Worm (Caenorhabditis elegans) whole organism, young adult: Measurements from ENCODE around the gene taf-11.3.

ENCODE experiments used
- B0035.1 ChIP-seq: sonication (generic microtip); optimal IDR thresholded peaks from 2 replicates; lab custom pipeline; 2016; ENCODE audit warnings: missing genetic modification characterization, mild to moderate bottlenecking, missing compliant biosample characterization, missing genotype, missing genetic modification reagents
- B0336.3 ChIP-seq: fragments of 200-800 bp; sonication (Bioruptor generic); IDR thresholded peaks from 2 replicates; pipeline ENCODE4 v1.3.6; 2022; ENCODE audit warnings: missing genetic modification characterization, missing compliant biosample characterization
- F49E8.2 ChIP-seq: sonication (generic microtip); optimal IDR thresholded peaks from 3 replicates; lab custom pipeline; 2017; ENCODE audit warnings: missing genetic modification characterization, mild to moderate bottlenecking, missing compliant biosample characterization, antibody characterized with exemption, moderate library complexity; ENCODE audit not compliant: insufficient read depth
- F57A8.1 ChIP-seq: fragments of 200-800 bp; sonication (Bioruptor generic); optimal IDR thresholded peaks from 2 replicates; lab custom pipeline; 2018; ENCODE audit warnings: mild to moderate bottlenecking, missing genetic modification characterization, moderate library complexity, missing compliant biosample characterization
- Y95B8A.8 ChIP-seq: fragments of 200-800 bp; sonication (Bioruptor generic); IDR thresholded peaks from 2 replicates; pipeline ENCODE4 v1.3.6; 2022; ENCODE audit warnings: missing genetic modification reagents, missing genetic modification characterization, missing compliant biosample characterization
- ZK185.1 ChIP-seq: sonication (generic microtip); optimal IDR thresholded peaks from 2 replicates; lab custom pipeline; 2016; ENCODE audit warnings: mild to moderate bottlenecking, missing genetic modification characterization, missing compliant biosample characterization; ENCODE audit not compliant: poor library complexity, severe bottlenecking
- ama-1 ChIP-seq, 3 experiments: fragments of 150-350 bp in 1 of 3; sonication (generic microtip) in 2 of 3; optimal IDR thresholded peaks; 2 replicates each; lab custom pipeline; 2014 to 2018; ENCODE audit warnings: missing biosample characterization in 2 of 3, missing genetic modification characterization in 2 of 3, missing genetic modification reagents in 2 of 3
- aptf-2 ChIP-seq: fragments of 200-800 bp; sonication (Bioruptor generic); conservative IDR thresholded peaks from 2 replicates; pipeline ENCODE4 v1.3.6; 2022; ENCODE audit warnings: missing genetic modification reagents, missing genetic modification characterization, missing compliant biosample characterization
- aptf-3 ChIP-seq: fragments of 200-800 bp; sonication (Bioruptor generic); IDR thresholded peaks from 2 replicates; pipeline ENCODE4 v1.3.6; 2022; ENCODE audit warnings: missing genetic modification characterization, missing compliant biosample characterization
- athp-1 ChIP-seq: sonication (generic microtip); optimal IDR thresholded peaks from 2 replicates; lab custom pipeline; 2017; ENCODE audit warnings: mild to moderate bottlenecking, missing genetic modification characterization, missing compliant biosample characterization
- attf-5 ChIP-seq: fragments of 200-800 bp; sonication (Bioruptor generic); optimal IDR thresholded peaks from 2 replicates; lab custom pipeline; 2018; ENCODE audit warnings: mild to moderate bottlenecking, missing genetic modification characterization, missing compliant biosample characterization
- attf-6 ChIP-seq: fragments of 200-800 bp; sonication (Bioruptor generic); IDR thresholded peaks from 2 replicates; pipeline ENCODE4 v1.3.6; 2022; ENCODE audit warnings: missing genetic modification reagents, missing genetic modification characterization, missing compliant biosample characterization
- bed-2 ChIP-seq: fragments of 200-800 bp; sonication (Bioruptor generic); IDR thresholded peaks from 2 replicates; pipeline ENCODE4 v1.3.6; 2022; ENCODE audit warnings: missing genetic modification reagents, missing genetic modification characterization, missing compliant biosample characterization
- cebp-1 ChIP-seq, 2 experiments: fragments of 200-800 bp in 1 of 2; sonication (Bioruptor generic) in 1 of 2; sonication (generic microtip) in 1 of 2; IDR thresholded peaks in 1 of 2; optimal IDR thresholded peaks in 1 of 2; 2 replicates each; pipeline versions ENCODE4 v1.3.6 to Lab custom; 2017 to 2022; ENCODE audit warnings: missing compliant biosample characterization in 2 of 2, missing genetic modification characterization in 2 of 2, mild to moderate bottlenecking in 1 of 2, missing genetic modification reagents in 1 of 2, moderate library complexity in 1 of 2
- cebp-2 ChIP-seq: fragments of 200-800 bp; sonication (Bioruptor generic); IDR thresholded peaks from 2 replicates; pipeline ENCODE4 v1.3.6; 2022; ENCODE audit warnings: missing genetic modification characterization, missing compliant biosample characterization
- ceh-100 ChIP-seq: fragments of 200-800 bp; sonication (Bioruptor generic); IDR thresholded peaks from 2 replicates; pipeline ENCODE4 v1.3.6; 2022; ENCODE audit warnings: missing genetic modification reagents, missing genetic modification characterization, missing compliant biosample characterization
- ceh-79 ChIP-seq: sonication (generic microtip); optimal IDR thresholded peaks from 2 replicates; lab custom pipeline; 2017; ENCODE audit warnings: mild to moderate bottlenecking, missing genetic modification characterization, missing compliant biosample characterization
- chd-7 ChIP-seq: sonication (generic microtip); optimal IDR thresholded peaks from 2 replicates; lab custom pipeline; 2016; ENCODE audit warnings: mild to moderate bottlenecking, missing genetic modification characterization, moderate library complexity, missing compliant biosample characterization
- egl-44 ChIP-seq: fragments of 200-800 bp; sonication (Bioruptor generic); IDR thresholded peaks from 2 replicates; pipeline ENCODE4 v1.3.6; 2022; ENCODE audit warnings: missing genetic modification reagents, missing genetic modification characterization, missing compliant biosample characterization
- gei-17 ChIP-seq: fragments of 200-800 bp; sonication (Bioruptor generic); optimal IDR thresholded peaks from 2 replicates; lab custom pipeline; 2018; ENCODE audit warnings: mild to moderate bottlenecking, missing genetic modification characterization, missing compliant biosample characterization
- hlh-26 ChIP-seq: fragments of 200-800 bp; sonication (Bioruptor generic); conservative IDR thresholded peaks from 2 replicates; pipeline ENCODE4 v1.3.6; 2022; ENCODE audit warnings: missing genetic modification reagents, missing genetic modification characterization, missing compliant biosample characterization
- hsf-1 ChIP-seq: fragments of 200-800 bp; sonication (Bioruptor generic); IDR thresholded peaks from 2 replicates; pipeline ENCODE4 v1.3.6; 2022; ENCODE audit warnings: missing genetic modification reagents, missing genetic modification characterization, missing compliant biosample characterization
- lin-26 ChIP-seq: fragments of 200-800 bp; sonication (Bioruptor generic); IDR thresholded peaks from 2 replicates; pipeline ENCODE4 v1.3.6; 2022; ENCODE audit warnings: missing genetic modification reagents, missing genetic modification characterization, missing compliant biosample characterization
- lin-40 ChIP-seq: sonication (generic microtip); optimal IDR thresholded peaks from 2 replicates; lab custom pipeline; 2016; ENCODE audit warnings: missing genetic modification characterization, mild to moderate bottlenecking, missing compliant biosample characterization, missing genotype, missing genetic modification reagents
- madf-10 ChIP-seq: sonication (generic microtip); optimal IDR thresholded peaks from 2 replicates; lab custom pipeline; 2016; ENCODE audit warnings: mild to moderate bottlenecking, missing genetic modification characterization, missing compliant biosample characterization
- mxl-1 ChIP-seq: sonication (generic microtip); optimal IDR thresholded peaks from 2 replicates; lab custom pipeline; 2016; ENCODE audit warnings: missing genetic modification characterization, missing compliant biosample characterization
- nfya-1 ChIP-seq: sonication (generic microtip); optimal IDR thresholded peaks from 2 replicates; lab custom pipeline; 2017; ENCODE audit warnings: antibody characterized with exemption, missing compliant biosample characterization, missing genetic modification characterization, borderline replicate concordance; ENCODE audit not compliant: insufficient read depth
- nfya-2 ChIP-seq: fragments of 200-800 bp; sonication (Bioruptor generic); IDR thresholded peaks from 2 replicates; pipeline ENCODE4 v1.3.6; 2022; ENCODE audit warnings: missing genetic modification reagents, missing genetic modification characterization, missing compliant biosample characterization
- nhr-80 ChIP-seq: sonication (generic microtip); optimal IDR thresholded peaks from 2 replicates; lab custom pipeline; 2016; ENCODE audit warnings: missing genetic modification characterization, missing compliant biosample characterization
- nhr-90 ChIP-seq: sonication (generic microtip); optimal IDR thresholded peaks from 2 replicates; lab custom pipeline; 2016; ENCODE audit warnings: missing genotype, mild to moderate bottlenecking, missing genetic modification characterization, missing compliant biosample characterization
- pbrm-1 ChIP-seq: fragments of 200-800 bp; sonication (Bioruptor generic); IDR thresholded peaks from 2 replicates; pipeline ENCODE4 v1.3.6; 2022; ENCODE audit warnings: missing genetic modification reagents, missing genetic modification characterization, missing compliant biosample characterization
- rpc-1 ChIP-seq, 2 experiments: fragments of 150-350 bp in 1 of 2; sonication (generic microtip) in 1 of 2; optimal IDR thresholded peaks; 2 replicates each; lab custom pipeline; 2014 to 2018; ENCODE audit warnings: missing biosample characterization in 1 of 2, missing genetic modification characterization in 1 of 2, missing genetic modification reagents in 1 of 2, missing genotype in 1 of 2
- sea-2 ChIP-seq: fragments of 200-800 bp; sonication (Bioruptor generic); IDR thresholded peaks from 2 replicates; pipeline ENCODE4 v1.3.6; 2022; ENCODE audit warnings: missing genetic modification characterization, missing compliant biosample characterization
- snpc-1.1 ChIP-seq: sonication (generic microtip); optimal IDR thresholded peaks from 2 replicates; lab custom pipeline; 2017; ENCODE audit warnings: missing genetic modification characterization, mild to moderate bottlenecking, missing compliant biosample characterization, antibody characterized with exemption, moderate library complexity, missing genotype, missing genetic modification reagents; ENCODE audit not compliant: insufficient read depth
- snpc-3.4 ChIP-seq: sonication (generic microtip); optimal IDR thresholded peaks from 2 replicates; lab custom pipeline; 2017; ENCODE audit warnings: missing genetic modification characterization, mild to moderate bottlenecking, missing compliant biosample characterization, antibody characterized with exemption, moderate library complexity, missing genotype, missing genetic modification reagents
- snpc-4 ChIP-seq, 5 experiments: fragments of 150-350 bp in 1 of 5; sonication (generic microtip) in 4 of 5; optimal IDR thresholded peaks; 2 replicates each; lab custom pipeline; 2014 to 2018; ENCODE audit warnings: missing genetic modification characterization in 5 of 5, missing biosample characterization in 3 of 5, antibody characterized with exemption in 2 of 5, mild to moderate bottlenecking in 2 of 5, missing compliant biosample characterization in 2 of 5, missing genotype in 2 of 5, moderate library complexity in 2 of 5, missing genetic modification reagents in 1 of 5
- unc-62 ChIP-seq: fragments of 150-350 bp; optimal IDR thresholded peaks from 2 replicates; lab custom pipeline; 2014; ENCODE audit warnings: missing biosample characterization, missing genetic modification reagents, missing genetic modification characterization
- zim-3 ChIP-seq: sonication (generic microtip); optimal IDR thresholded peaks from 2 replicates; lab custom pipeline; 2017; ENCODE audit warnings: mild to moderate bottlenecking, missing genetic modification characterization, moderate library complexity, missing compliant biosample characterization
- ztf-26 ChIP-seq: sonication (generic microtip); optimal IDR thresholded peaks from 2 replicates; lab custom pipeline; 2017; ENCODE audit warnings: missing genetic modification characterization, missing compliant biosample characterization

Gene taf-11.3

DNA sequence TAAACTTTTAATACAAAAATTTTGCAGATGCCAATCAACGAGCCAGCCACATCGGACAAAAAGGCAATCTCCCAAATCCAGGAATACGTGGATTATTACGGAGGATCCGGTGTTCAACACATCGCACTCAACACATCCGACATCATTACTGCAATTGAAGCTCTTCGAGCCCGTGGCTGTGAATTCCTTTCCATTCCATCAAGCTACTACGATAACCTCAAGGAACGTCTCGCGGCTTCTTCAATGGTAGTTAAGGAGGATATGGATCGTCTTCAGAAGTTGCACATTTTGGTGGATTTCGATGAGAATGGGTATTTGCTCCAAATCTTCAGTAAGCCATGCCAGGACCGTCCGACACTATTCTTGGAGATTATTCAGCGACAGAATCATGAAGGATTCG lies 32.0 kb upstream of the taf-11.3 start (continued):
- TF ChIP-seq cebp-1 (GFP tag; IDR thresholded peaks at IDR 0.05; lab: Robert Waterston, UW) (no peak), cebp-1 (tag; optimal IDR thresholded peaks at IDR 0.05; lab: Kevin White, UChicago) (no peak), cebp-2 (0 out of 2 replicates have a peak, but pooled peaks have one; percentile 61), attf-6 (GFP tag; lab: Robert Waterston, UW) (no peak)

DNA sequence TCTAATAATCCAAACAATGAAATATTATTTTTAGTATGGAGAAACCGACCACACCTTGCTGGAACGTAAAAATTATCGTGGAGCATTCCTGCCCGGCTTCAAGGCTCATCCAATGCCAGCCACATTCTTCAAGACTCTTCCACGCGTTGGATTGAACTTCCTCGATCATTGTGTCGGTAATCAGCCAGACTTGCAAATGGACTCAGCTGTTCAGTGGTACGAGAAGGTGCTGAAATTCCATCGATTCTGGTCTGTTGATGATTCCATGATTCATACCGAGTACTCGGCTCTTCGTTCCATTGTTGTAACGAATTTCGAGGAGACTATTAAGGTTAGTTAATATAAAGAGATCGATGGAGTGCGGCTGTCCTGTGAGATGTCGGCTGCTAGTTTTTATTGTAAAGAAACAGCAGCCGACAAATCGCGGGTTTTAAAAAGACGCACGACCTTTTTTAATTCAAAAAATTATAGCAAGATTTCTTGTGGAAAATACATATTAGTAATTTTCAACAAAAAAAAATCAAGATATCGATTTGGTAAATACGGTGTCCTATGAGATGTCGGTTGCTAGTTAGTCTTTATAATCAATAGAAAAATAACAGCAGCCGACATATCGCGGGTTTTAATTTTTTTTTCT lies 31.2 kb upstream of the taf-11.3 start:
- peak; percentile 33 for TF ChIP-seq snpc-1.1 (tag; lab: Kevin White, UChicago)
- peak; percentile 64 for TF ChIP-seq ama-1 (optimal IDR thresholded peaks at IDR 0.05; lab: Kevin White, UChicago)
- TF ChIP-seq ama-1 (GFP tag; optimal IDR thresholded peaks at IDR 0.05; lab: Kevin White, UChicago): no peak
- TF ChIP-seq pbrm-1 (GFP tag; lab: Robert Waterston, UW): 0 out of 2 replicates have a peak, but pooled peaks have one; percentile 23
- no peak for TF ChIP-seq ceh-79
- no peak for TF ChIP-seq snpc-4 (GFP tag; optimal IDR thresholded peaks at IDR 0.05; lab: Kevin White, UChicago)
- TF ChIP-seq snpc-4 (tag; optimal IDR thresholded peaks at IDR 0.05; lab: Kevin White, UChicago): peak in 2 of 4 experiments; percentile 78 to 86
- no peak for TF ChIP-seq mxl-1 (tag; lab: Kevin White, UChicago)
- no peak for TF ChIP-seq ztf-26 (tag; lab: Kevin White, UChicago)
- TF ChIP-seq lin-26 (GFP tag; lab: Robert Waterston, UW): 0 out of 2 replicates have a peak, but pooled peaks have one; percentile 47
- TF ChIP-seq chd-7: peak; percentile 17

DNA sequence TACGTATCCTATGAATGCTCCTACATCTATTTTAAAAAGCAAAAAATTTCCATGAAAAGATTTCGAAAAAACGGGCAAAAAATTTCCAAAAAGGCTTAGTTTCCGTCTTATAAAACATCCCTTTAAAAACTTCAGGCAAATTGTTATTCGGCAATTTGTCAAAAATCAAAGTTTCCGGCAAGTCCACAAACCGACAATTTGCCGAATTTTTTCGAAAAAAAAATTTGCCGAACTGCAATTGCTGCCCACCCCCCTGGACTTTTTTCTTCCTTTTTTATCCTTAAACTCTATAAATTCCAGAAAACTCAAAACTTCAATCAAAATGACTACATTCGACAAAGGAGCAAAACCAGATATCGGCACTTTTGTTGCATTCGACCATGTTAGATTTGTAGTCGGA lies 30.2 kb upstream of the taf-11.3 start, which contains the start of gene hpd-1:
TSS of gene hpd-1 (plus strand) at position 301 of the 400 bp plus-strand sequence.
- TF ChIP-seq nhr-80 (no peak), F49E8.2 (tag; lab: Kevin White, UChicago) (no peak)

DNA sequence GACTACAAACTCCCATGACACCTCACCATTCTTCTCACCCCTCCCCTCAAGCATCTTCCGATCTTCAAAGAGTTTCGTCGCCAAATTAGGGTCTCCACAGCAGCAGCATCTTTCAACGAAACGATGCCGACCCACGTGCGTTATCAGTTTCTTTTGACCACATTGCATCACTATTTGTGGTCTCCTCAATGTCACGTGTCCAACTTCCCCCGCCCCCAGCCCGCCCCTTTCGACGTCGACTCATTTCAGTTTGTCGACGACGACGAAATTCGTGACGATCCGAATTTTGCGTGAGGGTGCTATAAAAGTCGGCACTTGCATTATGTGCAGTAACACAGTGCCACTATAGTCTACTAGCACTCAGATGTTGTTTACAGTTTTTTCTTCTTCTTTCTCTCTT lies 29.1 kb upstream of the taf-11.3 start:
- TF ChIP-seq sea-2 (GFP tag; lab: Robert Waterston, UW) (no peak), cebp-2 (0 out of 2 replicates have a peak, but pooled peaks have one; percentile 70), egl-44 (GFP tag; lab: Robert Waterston, UW) (0 out of 2 replicates have a peak, but pooled peaks have one; percentile 59), gei-17 (GFP tag; lab: Kevin White, UChicago) (no peak), hsf-1 (GFP tag; lab: Robert Waterston, UW) (no peak), nhr-90 (tag; lab: Kevin White, UChicago) (no peak), unc-62 (GFP tag; lab: Kevin White, UChicago) (no peak), athp-1 (no peak), Y95B8A.8 (no peak), nfya-1 (tag; lab: Kevin White, UChicago) (no peak), ceh-79 (no peak), hlh-26 (no peak), zim-3 (tag; lab: Kevin White, UChicago) (no peak), madf-10 (tag; lab: Kevin White, UChicago) (no peak), B0336.3 (GFP tag; lab: Robert Waterston, UW) (peak; percentile 74), F57A8.1 (GFP tag; lab: Kevin White, UChicago) (no peak), aptf-2 (GFP tag; lab: Robert Waterston, UW) (no peak), cebp-1 (GFP tag; IDR thresholded peaks at IDR 0.05; lab: Robert Waterston, UW) (peak; percentile 33; the same call in 1 of the 2 replicates), cebp-1 (tag; optimal IDR thresholded peaks at IDR 0.05; lab: Kevin White, UChicago) (peak; percentile 74), nfya-2 (GFP tag; lab: Robert Waterston, UW) (no peak), lin-40 (tag; lab: Kevin White, UChicago) (peak; percentile 7), bed-2 (GFP tag; lab: Robert Waterston, UW) (no peak), ZK185.1 (tag; lab: Kevin White, UChicago) (no peak), aptf-3 (GFP tag; lab: Robert Waterston, UW) (no peak), snpc-3.4 (tag; lab: Kevin White, UChicago) (no peak), ceh-100 (GFP tag; lab: Robert Waterston, UW) (no peak), rpc-1 (optimal IDR thresholded peaks at IDR 0.05; lab: Kevin White, UChicago) (no peak), rpc-1 (tag; optimal IDR thresholded peaks at IDR 0.05; lab: Kevin White, UChicago) (no peak), attf-5 (peak; percentile 63), B0035.1 (tag; lab: Kevin White, UChicago) (no peak)
